Fruit fly (Drosophila melanogaster) whole organism, wandering third instar larva: Measurements from ENCODE around the gene CG33287.

Source experiments
- Abd-B ChIP-seq: fragments of >200 bp; optimal IDR thresholded peaks from 2 replicates; lab custom pipeline; 2017; ENCODE audit warnings: missing biosample characterization, missing genetic modification characterization
- CG32264 ChIP-seq: fragments of 200-800 bp; sonication (Bioruptor generic); optimal IDR thresholded peaks from 2 replicates; lab custom pipeline; 2016; ENCODE audit warnings: missing biosample characterization, missing genetic modification characterization
- CG9705 ChIP-seq: fragments of 200-800 bp; sonication (Bioruptor generic); optimal IDR thresholded peaks from 2 replicates; lab custom pipeline; 2018; ENCODE audit warnings: missing biosample characterization, mild to moderate bottlenecking, missing genetic modification characterization
- Dfd ChIP-seq: fragments of >200 bp; optimal IDR thresholded peaks from 2 replicates; lab custom pipeline; 2017; ENCODE audit warnings: missing biosample characterization, missing genetic modification characterization
- Dif ChIP-seq: fragments of 200-275, 200-300 bp; sonication (Bioruptor generic); optimal IDR thresholded peaks from 2 replicates; lab custom pipeline; 2018; ENCODE audit warnings: missing biosample characterization, missing genetic modification characterization; ENCODE audit not compliant: partially characterized antibody
- GATAd ChIP-seq: sonication (Bioruptor generic); optimal IDR thresholded peaks from 2 replicates; lab custom pipeline; 2016; ENCODE audit warnings: missing biosample characterization, missing genetic modification characterization
- HLH106 ChIP-seq: fragments of 200-800 bp; optimal IDR thresholded peaks from 3 replicates; lab custom pipeline; 2019; ENCODE audit warnings: missing biosample characterization, mild to moderate bottlenecking, missing genetic modification characterization, moderate library complexity
- Hnf4 ChIP-seq: fragments of 200-800 bp; sonication (Bioruptor generic); optimal IDR thresholded peaks from 2 replicates; lab custom pipeline; 2016; ENCODE audit warnings: missing biosample characterization, mild to moderate bottlenecking, missing genetic modification characterization
- Hr78 ChIP-seq: fragments of >200 bp; optimal IDR thresholded peaks from 2 replicates; lab custom pipeline; 2017; ENCODE audit warnings: missing biosample characterization, missing genetic modification characterization
- Mio ChIP-seq: sonication (Bioruptor generic); optimal IDR thresholded peaks from 2 replicates; lab custom pipeline; 2016; ENCODE audit warnings: missing biosample characterization, missing genetic modification characterization
- Myc ChIP-seq: fragments of >200 bp; optimal IDR thresholded peaks from 2 replicates; lab custom pipeline; 2017
- N ChIP-seq: fragments of >200 bp; optimal IDR thresholded peaks from 2 replicates; lab custom pipeline; 2018; ENCODE audit warnings: missing biosample characterization, missing external identifiers, missing genetic modification characterization
- OdsH ChIP-seq: fragments of 200-800 bp; sonication (Bioruptor generic); optimal IDR thresholded peaks from 2 replicates; lab custom pipeline; 2016; ENCODE audit warnings: missing biosample characterization, mild to moderate bottlenecking, missing genetic modification characterization
- Rel ChIP-seq, 2 experiments: fragments of 200-800 bp; sonication (Bioruptor generic) in 1 of 2; optimal IDR thresholded peaks; 2 replicates in 1 of 2; 3 replicates in 1 of 2; lab custom pipeline; 2016 to 2019; ENCODE audit warnings: mild to moderate bottlenecking in 2 of 2, missing biosample characterization in 2 of 2, missing genetic modification characterization in 2 of 2, moderate library complexity in 1 of 2
- Sp1 ChIP-seq: fragments of 200-800 bp; sonication (Bioruptor generic); optimal IDR thresholded peaks from 3 replicates; lab custom pipeline; 2019; ENCODE audit warnings: missing biosample characterization, mild to moderate bottlenecking, missing genetic modification characterization, moderate library complexity
- Vsx2 ChIP-seq: fragments of 200-300, 225-300 bp; sonication (Bioruptor generic); optimal IDR thresholded peaks from 2 replicates; lab custom pipeline; 2018; ENCODE audit warnings: missing biosample characterization, missing genetic modification characterization; ENCODE audit not compliant: partially characterized antibody
- br ChIP-seq: fragments of 200-800 bp; sonication (Bioruptor generic); optimal IDR thresholded peaks from 2 replicates; lab custom pipeline; 2016; ENCODE audit warnings: missing biosample characterization, missing genetic modification characterization
- brk ChIP-seq: fragments of 200-800 bp; sonication (Bioruptor generic); optimal IDR thresholded peaks from 2 replicates; lab custom pipeline; 2016; ENCODE audit warnings: missing biosample characterization, mild to moderate bottlenecking, missing genetic modification characterization
- dmrt93B ChIP-seq: fragments of 200-800 bp; sonication (Bioruptor generic); optimal IDR thresholded peaks from 2 replicates; lab custom pipeline; 2018; ENCODE audit warnings: missing biosample characterization, mild to moderate bottlenecking, missing genetic modification characterization
- dsf ChIP-seq: sonication (Bioruptor generic); optimal IDR thresholded peaks from 2 replicates; lab custom pipeline; 2016; ENCODE audit warnings: missing biosample characterization, missing genetic modification characterization, borderline replicate concordance
- foxo ChIP-seq, 2 experiments: fragments of 200-800 bp; sonication (Bioruptor generic); optimal IDR thresholded peaks; 2 replicates in 1 of 2; 3 replicates in 1 of 2; lab custom pipeline; 2016 to 2017; ENCODE audit warnings: missing biosample characterization in 2 of 2, missing genetic modification characterization in 2 of 2
- fru ChIP-seq: fragments of 200-800 bp; sonication (Bioruptor generic); optimal IDR thresholded peaks from 3 replicates; lab custom pipeline; 2016; ENCODE audit warnings: missing biosample characterization, mild to moderate bottlenecking, missing genetic modification characterization
- h ChIP-seq: fragments of 200-800 bp; sonication (Bioruptor generic); optimal IDR thresholded peaks from 3 replicates; lab custom pipeline; 2016; ENCODE audit warnings: missing biosample characterization, mild to moderate bottlenecking, missing genetic modification characterization
- jim ChIP-seq: fragments of 175-275, 200-325 bp; sonication (Bioruptor generic); optimal IDR thresholded peaks from 2 replicates; lab custom pipeline; 2016; ENCODE audit warnings: missing biosample characterization, mild to moderate bottlenecking, missing genetic modification characterization
- lola ChIP-seq: fragments of >200 bp; optimal IDR thresholded peaks from 2 replicates; lab custom pipeline; 2017; ENCODE audit warnings: missing biosample characterization, missing genetic modification characterization
- psq ChIP-seq: fragments of 200-800 bp; sonication (Bioruptor generic); optimal IDR thresholded peaks from 3 replicates; lab custom pipeline; 2017; ENCODE audit warnings: missing biosample characterization, mild to moderate bottlenecking, missing genetic modification characterization, moderate library complexity
- rgr ChIP-seq: fragments of 200-800 bp; sonication (Bioruptor generic); optimal IDR thresholded peaks from 3 replicates; lab custom pipeline; 2016; ENCODE audit warnings: missing biosample characterization, mild to moderate bottlenecking, missing genetic modification characterization
- sage ChIP-seq: fragments of 200-800 bp; sonication (Bioruptor generic); optimal IDR thresholded peaks from 2 replicates; lab custom pipeline; 2016; ENCODE audit warnings: missing biosample characterization, mild to moderate bottlenecking, missing genetic modification characterization
- sv ChIP-seq: fragments of 200-800 bp; sonication (Bioruptor generic); optimal IDR thresholded peaks from 3 replicates; lab custom pipeline; 2016; ENCODE audit warnings: missing biosample characterization, missing genetic modification characterization
- tai ChIP-seq: sonication (Bioruptor generic); optimal IDR thresholded peaks from 2 replicates; lab custom pipeline; 2016; ENCODE audit warnings: missing biosample characterization, missing genetic modification characterization
- usp ChIP-seq: fragments of >200 bp; optimal IDR thresholded peaks from 2 replicates; lab custom pipeline; 2017; ENCODE audit warnings: missing biosample characterization, missing genetic modification characterization
- woc ChIP-seq: sonication (Bioruptor generic); optimal IDR thresholded peaks from 2 replicates; lab custom pipeline; 2016; ENCODE audit warnings: missing biosample characterization, mild to moderate bottlenecking, missing genetic modification characterization

The CG33287 gene

DNA sequence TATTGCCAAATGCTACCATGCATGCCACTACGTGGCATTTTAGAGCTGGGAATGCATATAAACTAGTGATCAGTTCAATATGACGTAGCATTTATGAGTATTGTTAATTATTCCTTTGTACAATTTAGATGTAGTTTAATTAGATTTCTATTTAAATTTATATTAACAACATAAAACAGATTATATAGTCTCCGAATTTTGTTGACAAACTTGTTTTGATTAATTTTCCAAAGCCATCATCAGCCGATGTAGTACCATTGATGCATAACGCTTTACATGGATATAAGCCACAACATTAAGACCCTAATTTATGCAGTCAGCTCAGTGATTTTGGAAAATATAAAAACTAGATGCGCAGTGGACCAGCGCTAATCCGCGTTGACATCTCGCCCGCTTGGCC is 12.1 kb upstream of the CG33287 start:
- no peak for TF ChIP-seq Mio (GFP tag; lab: Kevin White, UChicago)
- TF ChIP-seq tai (GFP tag; lab: Kevin White, UChicago), result no peak
- TF ChIP-seq GATAd (GFP tag; lab: Kevin White, UChicago), result no peak

DNA sequence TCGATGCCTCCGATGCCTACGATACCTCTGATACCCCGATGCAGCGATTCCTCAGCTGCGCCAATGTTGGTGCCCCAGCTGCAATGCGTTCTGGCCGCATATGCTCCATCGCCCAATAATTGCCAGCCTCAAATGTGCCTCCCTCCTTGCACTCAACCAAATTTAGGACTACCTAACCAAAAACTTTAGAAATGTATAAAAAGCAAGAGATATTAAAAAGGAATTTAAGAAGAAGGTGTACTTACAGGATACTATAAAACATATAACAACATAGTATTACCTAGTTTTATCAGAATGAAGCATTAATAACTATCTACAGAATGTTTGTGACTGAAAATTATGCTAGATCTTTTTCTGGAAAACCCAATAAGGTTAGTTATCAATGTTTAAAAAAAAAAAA is 11.3 kb upstream of the CG33287 start:
- TF ChIP-seq h (GFP tag; lab: Kevin White, UChicago) (peak; percentile 1), brk (GFP tag; lab: Kevin White, UChicago) (no peak), OdsH (GFP tag; lab: Kevin White, UChicago) (peak; percentile 12), HLH106 (tag; lab: Kevin White, UChicago) (peak; percentile 33), foxo (GFP tag; optimal IDR thresholded peaks at IDR 0.05; lab: Kevin White, UChicago) (peak in 1 of 2 experiments; percentile 1), sage (GFP tag; lab: Kevin White, UChicago) (no peak), usp (no peak), GATAd (GFP tag; lab: Kevin White, UChicago) (no peak), fru (GFP tag; lab: Kevin White, UChicago) (peak; percentile 38), Mio (GFP tag; lab: Kevin White, UChicago) (no peak), psq (GFP tag; lab: Kevin White, UChicago) (peak; percentile 9), Sp1 (GFP tag; lab: Kevin White, UChicago) (peak; percentile 17), woc (GFP tag; lab: Kevin White, UChicago) (peak; percentile 21)

DNA sequence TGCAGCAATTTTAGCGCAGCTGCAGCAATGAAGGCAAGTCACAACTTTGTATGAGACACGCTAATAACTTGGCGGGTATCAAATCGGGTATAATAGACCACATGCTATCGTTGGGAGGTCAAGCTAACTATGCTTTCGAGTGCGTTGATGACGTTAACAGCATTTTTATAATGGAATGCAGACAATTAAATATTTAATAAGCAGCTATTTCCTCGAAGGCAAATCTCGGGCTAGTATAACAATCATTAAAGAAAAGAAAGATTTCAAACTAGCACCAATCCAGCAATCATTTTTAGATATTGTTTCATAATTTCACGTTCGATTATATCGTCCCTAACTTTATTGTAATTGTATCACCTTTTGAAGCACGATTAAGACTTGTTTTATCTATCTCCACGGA is 10.0 kb upstream of the CG33287 start:
- TF ChIP-seq OdsH (GFP tag; lab: Kevin White, UChicago) (no peak), Hnf4 (no peak), Dif (GFP tag; lab: Kevin White, UChicago) (no peak), br (GFP tag; lab: Kevin White, UChicago) (no peak), h (GFP tag; lab: Kevin White, UChicago) (no peak), sv (GFP tag; lab: Kevin White, UChicago) (no peak), Vsx2 (GFP tag; lab: Kevin White, UChicago) (no peak)

DNA sequence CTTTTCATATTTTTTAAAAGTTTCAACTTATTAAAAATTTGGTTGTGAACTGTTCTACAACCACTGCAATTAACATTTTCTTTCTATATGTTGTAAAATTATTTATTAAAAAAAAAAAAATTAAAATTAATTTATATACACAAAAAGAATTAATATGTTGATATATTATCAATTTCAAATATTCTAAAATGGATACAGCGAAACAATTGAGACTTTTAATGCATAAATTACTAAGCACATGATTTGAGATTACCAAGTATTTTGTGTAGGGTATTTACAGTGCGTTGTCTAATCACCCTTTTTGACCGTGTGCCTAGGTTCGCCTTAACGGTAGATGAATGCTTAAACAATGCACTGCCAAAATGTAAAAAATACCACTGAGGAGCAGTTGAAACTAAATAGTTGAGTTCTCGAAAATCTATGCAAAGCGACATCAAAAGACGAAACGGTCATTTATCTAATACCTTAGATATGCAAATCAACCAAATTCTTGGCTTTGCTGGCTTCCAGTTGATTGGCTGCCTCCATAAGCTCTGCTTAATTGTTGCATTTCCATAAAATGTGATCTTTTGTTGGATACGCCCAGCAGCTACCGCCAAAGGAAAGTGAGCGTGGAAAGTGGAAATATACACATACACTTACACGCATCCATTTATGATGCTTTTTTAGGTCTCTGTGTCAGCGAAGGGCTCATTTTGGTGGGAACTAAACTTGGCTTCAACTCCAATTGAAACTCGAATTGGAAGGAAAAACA is 6.7 kb upstream of the CG33287 start:
- TF ChIP-seq Dif (GFP tag; lab: Kevin White, UChicago) (no peak), HLH106 (tag; lab: Kevin White, UChicago) (no peak), dsf (no peak), fru (GFP tag; lab: Kevin White, UChicago) (no peak), woc (GFP tag; lab: Kevin White, UChicago) (no peak), dmrt93B (GFP tag; lab: Kevin White, UChicago) (no peak), foxo (GFP tag; optimal IDR thresholded peaks at IDR 0.05; lab: Kevin White, UChicago) (no peak)
- TF ChIP-seq, all 38 proteins: peak for 0

DNA sequence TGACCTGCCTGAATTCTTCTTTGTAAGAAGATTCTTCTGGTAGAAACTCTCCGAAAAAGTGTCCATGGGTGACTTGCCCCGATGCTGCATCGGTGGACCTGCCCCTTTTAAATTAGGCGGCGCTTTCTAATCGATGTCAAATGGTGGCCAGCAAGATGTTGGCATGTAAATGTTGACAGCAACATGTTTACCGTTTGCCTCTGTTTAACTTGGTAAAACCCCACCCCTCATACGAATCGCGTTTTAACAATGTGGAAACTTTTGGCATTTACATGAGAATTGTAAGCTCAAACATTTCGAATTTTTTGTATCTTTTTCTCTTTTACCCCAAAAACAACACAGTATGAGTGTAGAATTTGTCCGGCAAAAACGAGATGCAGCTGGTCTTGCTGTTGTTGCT is 5.9 kb upstream of the CG33287 start:
- TF ChIP-seq woc (GFP tag; lab: Kevin White, UChicago) (no peak), HLH106 (tag; lab: Kevin White, UChicago) (no peak), Hr78 (GFP tag; lab: Kevin White, UChicago) (no peak), br (GFP tag; lab: Kevin White, UChicago) (no peak), Sp1 (GFP tag; lab: Kevin White, UChicago) (no peak), GATAd (GFP tag; lab: Kevin White, UChicago) (no peak), Myc (lab: Kevin White, UChicago) (no peak), sage (GFP tag; lab: Kevin White, UChicago) (no peak), psq (GFP tag; lab: Kevin White, UChicago) (no peak), usp (no peak), rgr (no peak), CG9705 (GFP tag; lab: Kevin White, UChicago) (no peak), dmrt93B (GFP tag; lab: Kevin White, UChicago) (no peak), Abd-B (GFP tag; lab: Kevin White, UChicago) (no peak), jim (GFP tag; lab: Kevin White, UChicago) (no peak)

DNA sequence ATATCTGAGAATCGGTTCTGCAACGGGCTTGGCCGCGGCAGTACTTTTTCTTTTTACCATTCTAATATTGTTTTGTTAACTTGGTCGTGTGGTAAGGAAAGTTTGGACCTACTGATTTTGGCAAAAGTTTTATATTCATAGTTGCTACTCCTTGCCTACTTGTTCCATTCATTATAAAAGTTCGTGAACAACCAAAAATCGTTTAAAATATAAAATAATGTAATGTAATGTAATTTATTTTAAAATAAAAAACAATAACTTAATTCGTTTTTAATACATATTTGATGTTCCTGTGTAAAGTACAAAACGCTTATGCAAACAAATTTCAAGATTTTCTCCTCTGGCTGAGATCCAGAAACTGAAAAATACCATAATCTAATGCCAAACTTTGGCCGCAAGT is 4.1 kb upstream of the CG33287 start, which contains the start of gene CG33286:
CG33286 (minus strand) TSS at position 101 of the 400 bp plus-strand sequence.
- TF ChIP-seq N (no peak), HLH106 (tag; lab: Kevin White, UChicago) (no peak), lola (GFP tag; lab: Kevin White, UChicago) (no peak), Mio (GFP tag; lab: Kevin White, UChicago) (no peak), Dfd (GFP tag; lab: Kevin White, UChicago) (no peak), jim (GFP tag; lab: Kevin White, UChicago) (no peak), foxo (GFP tag; optimal IDR thresholded peaks at IDR 0.05; lab: Kevin White, UChicago) (no peak), GATAd (GFP tag; lab: Kevin White, UChicago) (no peak), CG32264 (GFP tag; lab: Kevin White, UChicago) (no peak), Hr78 (GFP tag; lab: Kevin White, UChicago) (no peak), tai (GFP tag; lab: Kevin White, UChicago) (no peak), h (GFP tag; lab: Kevin White, UChicago) (no peak), Rel (GFP tag; optimal IDR thresholded peaks at IDR 0.05; lab: Kevin White, UChicago) (no peak), Rel (tag; optimal IDR thresholded peaks at IDR 0.05; lab: Kevin White, UChicago) (no peak), usp (no peak)
